Fruit fly (Drosophila melanogaster) whole organism, pupa: ENCODE measurements around the gene Clc.

Source experiments
- CG15710 ChIP-seq: fragments of 200-800 bp; sonication (Bioruptor generic); optimal IDR thresholded peaks from 2 replicates; lab custom pipeline; 2018; ENCODE audit warnings: missing biosample characterization, mild to moderate bottlenecking, missing genetic modification characterization, moderate library complexity
- CG17806 ChIP-seq: fragments of 200-800 bp; sonication (Bioruptor generic); optimal IDR thresholded peaks from 2 replicates; lab custom pipeline; 2018; ENCODE audit warnings: missing biosample characterization, mild to moderate bottlenecking, missing genetic modification characterization, moderate library complexity
- EcR ChIP-seq: fragments of 200-800 bp; sonication (Bioruptor generic); optimal IDR thresholded peaks from 3 replicates; lab custom pipeline; 2019; ENCODE audit warnings: missing biosample characterization, missing genetic modification characterization, mild to moderate bottlenecking, moderate library complexity, missing genetic modification reagents
- Pif1A ChIP-seq: fragments of 200-800 bp; sonication (Bioruptor generic); optimal IDR thresholded peaks from 3 replicates; lab custom pipeline; 2016; ENCODE audit warnings: missing biosample characterization, missing genetic modification characterization
- gl ChIP-seq: fragments of 200-800 bp; sonication (Bioruptor generic); optimal IDR thresholded peaks from 2 replicates; lab custom pipeline; 2018; ENCODE audit warnings: missing biosample characterization, mild to moderate bottlenecking, missing genetic modification characterization
- rn ChIP-seq: fragments of 200-800 bp; sonication (Bioruptor generic); IDR thresholded peaks from 2 replicates; pipeline ENCODE4 v1.3.6; 2022; ENCODE audit warnings: missing biosample characterization, missing genetic modification characterization

dm6 chr3L:20196321-20196720 is 44.5 kb upstream of the Clc start:
- TF ChIP-seq EcR = no peak
- no peak for TF ChIP-seq rn (GFP tag; lab: Robert Waterston, UW)
- TF ChIP-seq gl (tag; lab: Kevin White, UChicago) = no peak
- no peak for TF ChIP-seq CG17806 (tag; lab: Kevin White, UChicago)
- TF ChIP-seq CG15710 (tag; lab: Kevin White, UChicago) = no peak
- TF ChIP-seq Pif1A (GFP tag; lab: Kevin White, UChicago) = no peak
